Worm (Caenorhabditis elegans): ENCODE measurements around the gene F41B5.1.

Gene F41B5.1

ce11 chrV:2281499-2281898 lies 26.2 kb downstream of the F41B5.1 start, which contains the start of gene nhr-228 (continued):
- TF ChIP-seq daf-16 (GFP tag; optimal IDR thresholded peaks at IDR 0.05) (no peak), daf-16 (tag; optimal IDR thresholded peaks at IDR 0.05) (peak; percentile 49), ama-1 (optimal IDR thresholded peaks at IDR 0.05) (no peak), T26A8.4 (GFP tag; IDR thresholded peaks at IDR 0.05) (no peak), ZK337.2 (GFP tag; IDR thresholded peaks at IDR 0.05) (no peak), nhr-76 (tag; optimal IDR thresholded peaks at IDR 0.05) (no peak), Y105C5A.15 (GFP tag; IDR thresholded peaks at IDR 0.05) (no peak), vab-7 (GFP tag; IDR thresholded peaks at IDR 0.05) (no peak), hlh-11 (tag; optimal IDR thresholded peaks at IDR 0.05) (no peak), F37D6.2 (tag; optimal IDR thresholded peaks at IDR 0.05) (no peak), hlh-30 (tag; optimal IDR thresholded peaks at IDR 0.05; ENCODE audit: insufficient read depth) (peak; percentile 47), zip-11 (GFP tag; IDR thresholded peaks at IDR 0.05) (no peak), nhr-10 (tag; optimal IDR thresholded peaks at IDR 0.05) (no peak), pqm-1 (tag; optimal IDR thresholded peaks at IDR 0.05) (peak; percentile 57), aha-1 (tag) (peak; percentile 90), nhr-6 (tag; optimal IDR thresholded peaks at IDR 0.05) (peak; percentile 21), daf-8 (GFP tag; IDR thresholded peaks at IDR 0.05) (no peak), nhr-102 (tag; optimal IDR thresholded peaks at IDR 0.05) (no peak), D1046.2 (GFP tag; IDR thresholded peaks at IDR 0.05) (no peak), unc-130 (GFP tag; optimal IDR thresholded peaks at IDR 0.05) (no peak), mes-2 (tag; optimal IDR thresholded peaks at IDR 0.05; ENCODE audit: poor library complexity, severe bottlenecking) (peak; percentile 68), mxl-2 (GFP tag; conservative IDR thresholded peaks at IDR 0.05) (no peak), mxl-3 (GFP tag; optimal IDR thresholded peaks at IDR 0.05) (no peak), egl-27 (tag; optimal IDR thresholded peaks at IDR 0.05) (no peak), R02D3.7 (tag; optimal IDR thresholded peaks at IDR 0.05) (no peak), madf-9 (GFP tag; conservative IDR thresholded peaks at IDR 0.05) (no peak), tra-1 (GFP tag; IDR thresholded peaks at IDR 0.05) (no peak), hmg-1.1 (GFP tag; IDR thresholded peaks at IDR 0.05) (0 out of 2 replicates have a peak, but pooled peaks have one; percentile 28), lin-39 (tag; optimal IDR thresholded peaks at IDR 0.05) (no peak), jun-1 (tag; optimal IDR thresholded peaks at IDR 0.05) (no peak), lsy-2 (tag; optimal IDR thresholded peaks at IDR 0.05) (peak in 1 of 2 experiments; percentile 54), lin-38 (GFP tag; IDR thresholded peaks at IDR 0.05) (no peak), dpl-1 (GFP tag; optimal IDR thresholded peaks at IDR 0.05) (no peak), nhr-41 (GFP tag; IDR thresholded peaks at IDR 0.05) (no peak), gei-8 (GFP tag; optimal IDR thresholded peaks at IDR 0.05) (no peak), ceh-28 (tag; optimal IDR thresholded peaks at IDR 0.05) (no peak), mep-1 (tag; optimal IDR thresholded peaks at IDR 0.05) (peak; percentile 62), ces-1 (GFP tag; optimal IDR thresholded peaks at IDR 0.05) (no peak), rbr-2 (tag; optimal IDR thresholded peaks at IDR 0.05) (no peak), ceh-32 (tag; optimal IDR thresholded peaks at IDR 0.05; ENCODE audit: poor library complexity) (no peak), F49E8.2 (tag; optimal IDR thresholded peaks at IDR 0.05; ENCODE audit: borderline replicate concordance) (no peak), hif-1 (tag; optimal IDR thresholded peaks at IDR 0.05) (peak in 1 of 2 experiments; percentile 12), nhr-77 (tag; optimal IDR thresholded peaks at IDR 0.05) (no peak), mdl-1 (tag; optimal IDR thresholded peaks at IDR 0.05) (peak in 1 of 2 experiments; percentile 58), F10B5.3 (tag; optimal IDR thresholded peaks at IDR 0.05) (no peak), spr-1 (tag; optimal IDR thresholded peaks at IDR 0.05) (no peak), snpc-4 (tag; optimal IDR thresholded peaks at IDR 0.05) (no peak), egl-43 (GFP tag; IDR thresholded peaks at IDR 0.05) (no peak), nhr-28 (tag; optimal IDR thresholded peaks at IDR 0.05) (peak; percentile 81), zag-1 (tag; optimal IDR thresholded peaks at IDR 0.05) (no peak)

All from whole organism, L4 larva.